Worm (Caenorhabditis elegans) whole organism, L4 larva: ENCODE results near the gene K05G3.1.

ENCODE experiments used
- ceh-82 ChIP-seq: sonication (generic microtip); optimal IDR thresholded peaks from 2 replicates; lab custom pipeline; 2017; ENCODE audit warnings: missing biosample characterization, missing genetic modification characterization
- daf-12 ChIP-seq: fragments of 150-350 bp; optimal IDR thresholded peaks from 2 replicates; lab custom pipeline; 2014; ENCODE audit warnings: missing biosample characterization, missing genetic modification reagents, missing genetic modification characterization
- dmd-9 ChIP-seq: fragments of 200-800 bp; sonication (Bioruptor generic); IDR thresholded peaks from 2 replicates; pipeline ENCODE4 v1.3.6; 2022; ENCODE audit warnings: missing genetic modification reagents, missing genetic modification characterization, missing compliant biosample characterization
- dve-1 ChIP-seq: sonication (generic microtip); optimal IDR thresholded peaks from 2 replicates; lab custom pipeline; 2017; ENCODE audit warnings: antibody characterized with exemption, mild to moderate bottlenecking, missing genetic modification characterization, missing compliant biosample characterization; ENCODE audit not compliant: insufficient read depth
- fkh-10 ChIP-seq: fragments of 150-350 bp; optimal IDR thresholded peaks from 2 replicates; lab custom pipeline; 2014; ENCODE audit warnings: missing biosample characterization, missing genetic modification reagents, missing genetic modification characterization
- fos-1 ChIP-seq: fragments of 150-350 bp; optimal IDR thresholded peaks from 2 replicates; lab custom pipeline; 2014; ENCODE audit warnings: missing biosample characterization, missing genetic modification characterization
- mep-1 ChIP-seq: fragments of 150-350 bp; sonication (generic microtip); optimal IDR thresholded peaks from 3 replicates; lab custom pipeline; 2014; ENCODE audit warnings: missing biosample characterization, missing genetic modification characterization
- nhr-25 ChIP-seq: sonication (generic microtip); optimal IDR thresholded peaks from 2 replicates; lab custom pipeline; 2017; ENCODE audit warnings: missing genetic modification characterization, mild to moderate bottlenecking, missing compliant biosample characterization, antibody characterized with exemption, moderate library complexity, borderline replicate concordance; ENCODE audit not compliant: insufficient read depth
- nhr-28 ChIP-seq: fragments of 150-350 bp; optimal IDR thresholded peaks from 2 replicates; lab custom pipeline; 2014; ENCODE audit warnings: missing biosample characterization, missing genetic modification characterization
- pha-4 ChIP-seq, 2 experiments: fragments of 150-350 bp in 1 of 2; fragments of 200-800 bp in 1 of 2; sonication (Bioruptor generic) in 1 of 2; IDR thresholded peaks in 1 of 2; optimal IDR thresholded peaks in 1 of 2; 2 replicates each; pipeline versions ENCODE4 v1.3.6 to Lab custom; 2014 to 2022; ENCODE audit warnings: missing genetic modification characterization in 2 of 2, missing genetic modification reagents in 2 of 2, missing biosample characterization in 1 of 2, missing compliant biosample characterization in 1 of 2
- snpc-4 ChIP-seq: fragments of 150-350 bp; optimal IDR thresholded peaks from 2 replicates; lab custom pipeline; 2014; ENCODE audit warnings: missing biosample characterization, missing genetic modification characterization
- unc-62 ChIP-seq, 3 experiments: fragments of 150-350 bp in 1 of 3; sonication (generic microtip); optimal IDR thresholded peaks in 2 of 3; peaks in 1 of 3; 1 replicate in 1 of 3; 2 replicates in 2 of 3; lab custom pipeline; 2014 to 2017; ENCODE audit warnings: missing biosample characterization in 3 of 3, missing genetic modification characterization in 3 of 3, missing genetic modification reagents in 3 of 3, missing genotype in 1 of 3

DNA sequence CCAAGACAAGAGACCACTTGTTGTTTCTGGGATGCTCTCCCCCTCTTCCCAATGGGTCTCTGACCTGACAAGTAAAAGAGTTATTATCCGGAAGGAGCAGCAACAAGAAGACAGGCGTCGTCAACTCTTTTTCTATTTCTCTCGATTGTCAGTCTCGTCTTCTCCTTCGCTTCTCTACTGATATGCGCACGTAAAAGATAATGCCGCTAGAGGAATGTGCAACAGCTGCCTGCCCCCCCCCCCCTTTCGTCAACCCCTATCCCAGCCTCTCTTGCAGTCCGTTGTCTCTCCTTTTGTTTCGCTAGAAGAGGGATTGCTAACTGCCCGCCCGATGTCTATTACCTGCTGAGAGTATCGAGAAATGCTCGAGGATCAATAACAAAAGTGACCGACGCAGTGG lies 24.5 kb downstream of the K05G3.1 start:
- TF ChIP-seq pha-4 (GFP tag; IDR thresholded peaks at IDR 0.05; lab: Robert Waterston, UW) = no peak
- TF ChIP-seq pha-4 (tag; optimal IDR thresholded peaks at IDR 0.05; lab: Kevin White, UChicago) = no peak
- TF ChIP-seq dve-1 (tag; lab: Kevin White, UChicago) = no peak
- TF ChIP-seq fos-1 (tag; lab: Kevin White, UChicago) = no peak
- TF ChIP-seq dmd-9 (GFP tag; lab: Robert Waterston, UW) = no peak
- TF ChIP-seq mep-1 (tag; lab: Kevin White, UChicago) = no peak
- no peak for TF ChIP-seq nhr-25 (tag; lab: Kevin White, UChicago)
- TF ChIP-seq daf-12 (tag; lab: Kevin White, UChicago) = no peak
- no peak for TF ChIP-seq ceh-82 (tag; lab: Kevin White, UChicago)
- no peak for TF ChIP-seq fkh-10
- no peak for TF ChIP-seq unc-62 (GFP tag; optimal IDR thresholded peaks at IDR 0.05 in 1 of 2; lab: Kevin White, UChicago)
- no peak for TF ChIP-seq unc-62 (tag; optimal IDR thresholded peaks at IDR 0.05; lab: Kevin White, UChicago)
- no peak for TF ChIP-seq nhr-28 (tag; lab: Kevin White, UChicago)
- TF ChIP-seq snpc-4 = no peak
